Worm (Caenorhabditis elegans): ENCODE measurements around the gene T26E4.9.
"Not testable (repeated sequence)": the region's sequence is repeated elsewhere in the genome, so short reads cannot be mapped to it uniquely, and the experiment has no call there.

The T26E4.9 gene

DNA sequence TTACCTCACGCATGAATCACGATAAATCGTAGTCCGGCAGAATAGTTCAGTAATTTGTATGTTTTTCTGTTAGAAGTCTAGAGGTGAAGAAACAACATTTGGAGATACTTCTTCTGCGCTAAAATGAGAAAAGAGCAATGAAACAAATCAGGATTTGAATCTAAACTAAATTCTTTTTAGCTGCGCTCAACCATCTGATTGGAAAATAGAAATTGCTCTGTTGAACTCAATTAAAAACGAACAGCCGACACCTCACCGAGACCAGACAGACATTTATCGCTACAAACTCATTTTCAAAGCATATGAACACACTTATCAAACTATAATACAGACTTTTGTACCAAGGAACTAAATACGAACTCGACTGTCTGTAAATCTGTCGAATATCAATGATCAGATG lies at the start of gene T26E4.9:
T26E4.9 (minus strand) TSS at position 101 of the 400 bp plus-strand sequence.
- not testable (repeated sequence) for TF ChIP-seq egl-5, ztf-11, aly-2 (tag; optimal IDR thresholded peaks at IDR 0.05)

DNA sequence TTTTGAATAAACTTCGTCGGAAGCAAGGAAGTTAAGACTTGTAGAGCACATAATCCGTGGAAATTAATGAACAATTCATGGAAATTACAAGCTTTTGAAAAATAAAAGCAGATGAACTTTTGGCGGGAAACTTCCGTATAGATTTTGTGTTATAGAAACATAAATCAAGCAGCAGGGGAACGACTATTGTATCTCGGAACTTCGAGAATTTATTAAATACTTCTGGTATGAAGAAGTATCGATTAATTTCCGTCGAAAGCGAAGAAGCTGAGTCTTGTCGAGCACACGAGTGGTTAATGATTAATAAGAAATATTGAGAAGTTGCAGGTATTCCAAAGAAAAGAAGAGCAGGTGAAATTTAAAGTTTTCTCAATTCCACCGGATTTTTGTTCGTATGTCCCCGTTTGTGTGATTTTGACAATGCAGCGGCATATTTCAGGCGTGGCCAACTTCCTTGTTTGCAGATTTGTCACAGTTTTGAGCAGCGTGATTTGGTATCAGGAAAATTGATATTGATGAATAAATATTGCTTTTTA lies 47.8 kb upstream of the T26E4.9 start, which contains the start of gene srh-147:
srh-147 (minus strand) TSS at position 51 of the 536 bp plus-strand sequence.
- TF ChIP-seq R02D3.7 (tag; optimal IDR thresholded peaks at IDR 0.05); fkh-10 (GFP tag; optimal IDR thresholded peaks at IDR 0.05); snpc-4 (tag; optimal IDR thresholded peaks at IDR 0.05): not testable (repeated sequence)

DNA sequence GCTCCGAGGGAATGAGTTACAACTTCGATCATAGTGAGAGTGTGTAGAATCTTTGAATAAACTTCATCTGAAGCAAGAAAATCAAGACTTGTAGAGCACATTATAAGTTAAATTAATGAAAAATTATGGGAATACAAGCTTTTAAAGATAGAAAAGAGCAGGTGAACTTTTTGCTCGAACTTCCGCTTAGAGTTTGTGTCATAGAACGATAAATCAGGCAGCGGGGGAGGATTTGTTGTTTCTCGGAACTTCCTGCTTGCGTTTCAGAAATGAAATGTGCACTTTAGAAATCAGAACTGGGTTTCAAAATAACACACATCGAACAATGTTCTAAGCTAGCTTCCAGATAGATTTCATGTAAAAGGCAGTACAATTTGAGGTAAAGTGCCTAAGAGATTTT lies 38.6 kb upstream of the T26E4.9 start, which contains the start of gene srh-149:
srh-149 (minus strand) TSS at position 101 of the 400 bp plus-strand sequence.
- TF ChIP-seq zag-1 (tag; optimal IDR thresholded peaks at IDR 0.05) (no peak), ceh-16 (tag; optimal IDR thresholded peaks at IDR 0.05) (no peak)

DNA sequence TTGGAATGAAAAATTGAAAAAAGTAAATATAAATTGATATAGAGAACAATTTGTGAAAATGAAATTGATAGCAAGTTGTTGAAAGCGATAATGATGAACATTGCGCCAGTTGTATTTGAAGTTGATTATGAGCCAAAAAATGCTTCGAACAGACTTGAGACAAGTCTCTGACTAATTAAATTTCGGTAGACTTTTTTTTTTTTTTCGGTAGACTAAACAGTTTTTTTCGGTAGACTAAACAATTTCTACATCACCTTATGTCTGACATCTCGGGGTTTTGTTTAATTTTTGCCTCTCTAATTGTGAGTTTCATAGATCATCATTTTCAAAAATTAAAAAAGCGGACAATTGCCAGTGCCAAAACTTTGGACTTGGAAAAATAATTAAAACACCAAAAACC lies 31.1 kb upstream of the T26E4.9 start, which contains the start of gene srbc-54:
srbc-54 (minus strand) TSS at position 101 of the 400 bp plus-strand sequence.
- TF ChIP-seq tbx-2 (tag; optimal IDR thresholded peaks at IDR 0.05) (no peak), zag-1 (tag; optimal IDR thresholded peaks at IDR 0.05) (no peak), fkh-2 (tag; optimal IDR thresholded peaks at IDR 0.05) (no peak), ceh-28 (tag; optimal IDR thresholded peaks at IDR 0.05) (no peak), ceh-9 (tag; optimal IDR thresholded peaks at IDR 0.05) (no peak), eor-1 (tag; optimal IDR thresholded peaks at IDR 0.05) (no peak), daf-12 (tag; optimal IDR thresholded peaks at IDR 0.05) (no peak), egl-27 (tag; optimal IDR thresholded peaks at IDR 0.05) (no peak), pha-4 (tag; optimal IDR thresholded peaks at IDR 0.05) (no peak), jun-1 (tag; optimal IDR thresholded peaks at IDR 0.05) (no peak), mml-1 (tag; optimal IDR thresholded peaks at IDR 0.05) (no peak), nhr-237 (tag; optimal IDR thresholded peaks at IDR 0.05) (no peak), fos-1 (tag; optimal IDR thresholded peaks at IDR 0.05) (no peak)

DNA sequence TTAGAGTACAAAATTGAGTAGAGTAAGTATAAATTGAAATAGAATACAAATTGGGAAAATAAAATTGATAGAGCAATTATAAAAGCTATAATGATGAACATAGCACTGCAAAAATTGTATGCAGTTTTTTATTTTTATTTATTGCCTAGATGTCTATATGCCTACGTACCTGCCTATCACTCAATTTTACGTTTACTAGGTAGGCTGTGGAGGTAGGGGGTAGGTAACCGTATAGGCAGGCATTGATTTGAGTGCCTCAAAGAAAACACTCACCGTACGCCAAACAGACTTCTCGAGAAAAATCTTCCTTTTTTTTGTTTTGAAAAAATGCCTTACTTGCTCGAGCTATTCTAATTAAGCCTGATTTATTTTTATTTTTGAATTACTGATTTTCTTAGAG lies 29.1 kb upstream of the T26E4.9 start, which contains the start of gene srbc-56:
srbc-56 (minus strand) TSS at position 101 of the 400 bp plus-strand sequence.
- no peak for TF ChIP-seq ZK546.5 (tag; optimal IDR thresholded peaks at IDR 0.05)

DNA sequence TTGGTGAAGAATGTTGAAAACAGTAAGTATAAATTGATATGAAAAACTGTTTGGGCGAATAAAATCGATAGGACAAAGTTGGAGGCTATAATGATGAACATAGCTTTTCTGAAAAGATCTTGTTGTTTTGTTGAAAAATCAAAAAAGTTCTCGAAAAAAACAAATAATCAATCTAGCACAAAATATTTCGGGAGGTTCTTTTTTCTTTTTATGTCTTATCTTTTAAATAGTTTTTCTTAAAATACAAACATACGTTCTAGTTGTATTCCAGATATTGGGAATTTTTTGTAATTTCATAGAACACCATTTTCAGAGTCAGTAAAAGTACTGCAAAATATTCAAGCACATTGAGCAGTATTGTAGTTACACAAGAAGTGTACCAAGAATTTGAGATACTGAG lies 27.4 kb upstream of the T26E4.9 start, which contains the start of gene srbc-55:
srbc-55 (minus strand) TSS at position 101 of the 400 bp plus-strand sequence.
- no peak for TF ChIP-seq ceh-9 (tag; optimal IDR thresholded peaks at IDR 0.05)
- TF ChIP-seq snpc-4 (tag; optimal IDR thresholded peaks at IDR 0.05) = no peak
- TF ChIP-seq fkh-10 (GFP tag; optimal IDR thresholded peaks at IDR 0.05) = no peak
- no peak for TF ChIP-seq nhr-43 (tag; optimal IDR thresholded peaks at IDR 0.05; ENCODE audit: poor library complexity, severe bottlenecking)
- TF ChIP-seq tbx-2 (tag; optimal IDR thresholded peaks at IDR 0.05) = no peak

DNA sequence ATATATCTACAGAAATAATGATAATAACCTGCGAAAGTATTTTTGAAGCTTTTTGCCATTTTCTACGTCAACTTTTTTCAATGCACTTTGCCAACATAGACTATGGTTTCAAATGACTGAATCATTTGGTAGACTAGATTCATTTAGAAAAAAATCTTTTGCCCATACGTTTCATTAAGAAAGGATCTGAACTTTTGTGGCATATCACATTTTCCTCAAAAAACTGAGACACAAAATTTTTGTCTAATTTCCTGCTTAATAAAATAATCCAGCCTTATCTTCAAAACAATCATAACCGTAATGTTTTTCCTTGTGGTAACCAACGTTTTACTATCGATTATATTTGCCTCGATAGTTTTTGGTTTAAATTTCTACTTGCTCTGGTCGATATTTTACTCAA lies 23.6 kb upstream of the T26E4.9 start, which contains the start of gene srbc-51:
srbc-51 (plus strand) TSS at position 301 of the 400 bp plus-strand sequence.
- TF ChIP-seq nhr-237 (tag; optimal IDR thresholded peaks at IDR 0.05) (no peak), fos-1 (tag; optimal IDR thresholded peaks at IDR 0.05) (no peak), hmg-11 (tag; optimal IDR thresholded peaks at IDR 0.05) (no peak), pha-4 (tag; optimal IDR thresholded peaks at IDR 0.05) (no peak), pqm-1 (tag; optimal IDR thresholded peaks at IDR 0.05) (no peak), ceh-82 (tag; optimal IDR thresholded peaks at IDR 0.05) (no peak)

DNA sequence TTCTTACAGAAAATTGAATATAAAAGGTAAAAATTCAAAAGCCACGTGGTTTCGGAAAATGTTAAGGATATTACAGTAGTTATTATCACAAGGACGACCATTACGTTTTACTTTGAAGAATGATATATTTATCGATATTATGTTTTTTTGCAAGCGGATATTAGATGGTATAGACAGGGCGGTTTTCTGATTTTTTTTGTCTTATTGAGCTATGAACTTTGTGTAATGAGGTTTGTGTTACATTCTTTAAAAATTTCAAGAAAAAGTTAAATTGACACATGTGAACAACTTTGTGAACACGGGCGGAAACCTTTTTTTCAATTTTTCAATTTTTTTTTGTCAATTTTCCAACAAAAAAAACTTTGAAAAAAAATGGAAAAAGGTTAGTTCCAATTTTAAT lies 22.3 kb upstream of the T26E4.9 start, which contains the start of gene srbc-50:
srbc-50 (minus strand) TSS at position 101 of the 400 bp plus-strand sequence.
- TF ChIP-seq ZK546.5 (tag; optimal IDR thresholded peaks at IDR 0.05) (no peak), pha-4 (tag; optimal IDR thresholded peaks at IDR 0.05) (no peak), fkh-2 (tag; optimal IDR thresholded peaks at IDR 0.05) (no peak), lin-39 (tag; optimal IDR thresholded peaks at IDR 0.05) (no peak), ceh-9 (tag; optimal IDR thresholded peaks at IDR 0.05) (no peak), mml-1 (tag; optimal IDR thresholded peaks at IDR 0.05) (no peak), snpc-4 (tag; optimal IDR thresholded peaks at IDR 0.05) (no peak), nhr-25 (tag; optimal IDR thresholded peaks at IDR 0.05) (no peak), nhr-43 (tag; optimal IDR thresholded peaks at IDR 0.05; ENCODE audit: poor library complexity, severe bottlenecking) (no peak)

All from whole organism, L3 larva.